Worm (Caenorhabditis elegans) whole organism, L4 larva: Measurements from ENCODE around the gene sma-3.

Experiments used
- F49E8.2 ChIP-seq: sonication (generic microtip); optimal IDR thresholded peaks from 2 replicates; lab custom pipeline; 2016; ENCODE audit warnings: missing compliant biosample characterization, mild to moderate bottlenecking, missing genetic modification characterization, borderline replicate concordance
- T26A8.4 ChIP-seq: fragments of 200-800 bp; sonication (Bioruptor generic); IDR thresholded peaks from 2 replicates; pipeline ENCODE4 v1.3.6; 2022; ENCODE audit warnings: missing genetic modification characterization, missing compliant biosample characterization
- Y48G9A.11 ChIP-seq: fragments of 200-800 bp; sonication (Bioruptor generic); IDR thresholded peaks from 2 replicates; pipeline ENCODE4 v1.3.6; 2022; ENCODE audit warnings: missing genetic modification reagents, missing genetic modification characterization, missing compliant biosample characterization
- aha-1 ChIP-seq: fragments of 150-350 bp; peaks from one replicate; lab custom pipeline; 2014; ENCODE audit warnings: missing biosample characterization, missing genetic modification characterization
- ceh-20 ChIP-seq: fragments of 200-800 bp; sonication (Bioruptor generic); IDR thresholded peaks from 2 replicates; pipeline ENCODE4 v1.3.6; 2022; ENCODE audit warnings: missing genetic modification reagents, missing genetic modification characterization, missing compliant biosample characterization
- ceh-28 ChIP-seq: fragments of 150-350 bp; optimal IDR thresholded peaks from 2 replicates; lab custom pipeline; 2014; ENCODE audit warnings: missing biosample characterization, missing genetic modification reagents, missing genetic modification characterization
- ceh-62 ChIP-seq: sonication (generic microtip); optimal IDR thresholded peaks from 2 replicates; lab custom pipeline; 2017; ENCODE audit warnings: missing biosample characterization, missing genetic modification characterization
- ceh-82 ChIP-seq: sonication (generic microtip); optimal IDR thresholded peaks from 2 replicates; lab custom pipeline; 2017; ENCODE audit warnings: missing biosample characterization, missing genetic modification characterization
- ctbp-1 ChIP-seq: fragments of 200-800 bp; sonication (Bioruptor generic); IDR thresholded peaks from 2 replicates; pipeline ENCODE4 v1.3.6; 2022; ENCODE audit warnings: missing genetic modification reagents, missing genetic modification characterization, missing compliant biosample characterization
- daf-16 ChIP-seq, 3 experiments: sonication (generic microtip); optimal IDR thresholded peaks; 2 replicates each; lab custom pipeline; 2016 to 2017; ENCODE audit warnings: missing genetic modification characterization in 3 of 3, missing genetic modification reagents in 3 of 3, mild to moderate bottlenecking in 2 of 3, missing compliant biosample characterization in 2 of 3, missing biosample characterization in 1 of 3, moderate library complexity in 1 of 3
- dmd-6 ChIP-seq: fragments of 200-800 bp; sonication (Bioruptor generic); IDR thresholded peaks from 2 replicates; pipeline ENCODE4 v1.3.6; 2022; ENCODE audit warnings: missing genetic modification reagents, missing genetic modification characterization, missing compliant biosample characterization
- duxl-1 ChIP-seq: sonication (generic microtip); optimal IDR thresholded peaks from 2 replicates; lab custom pipeline; 2016; ENCODE audit warnings: mild to moderate bottlenecking, missing genetic modification characterization, moderate library complexity, missing compliant biosample characterization; ENCODE audit not compliant: poor library complexity
- dve-1 ChIP-seq: sonication (generic microtip); optimal IDR thresholded peaks from 2 replicates; lab custom pipeline; 2017; ENCODE audit warnings: antibody characterized with exemption, mild to moderate bottlenecking, missing genetic modification characterization, missing compliant biosample characterization; ENCODE audit not compliant: insufficient read depth
- fos-1 ChIP-seq: fragments of 150-350 bp; optimal IDR thresholded peaks from 2 replicates; lab custom pipeline; 2014; ENCODE audit warnings: missing biosample characterization, missing genetic modification characterization
- gei-8 ChIP-seq: fragments of 200-800 bp; sonication (Bioruptor generic); optimal IDR thresholded peaks from 2 replicates; lab custom pipeline; 2018; ENCODE audit warnings: mild to moderate bottlenecking, missing genetic modification characterization, missing compliant biosample characterization
- hif-1 ChIP-seq, 2 experiments: sonication (generic microtip); optimal IDR thresholded peaks; 2 replicates each; lab custom pipeline; 2016 to 2017; ENCODE audit warnings: missing compliant biosample characterization in 2 of 2, missing genetic modification characterization in 2 of 2, missing genetic modification reagents in 2 of 2, missing genotype in 2 of 2, mild to moderate bottlenecking in 1 of 2
- hlh-11 ChIP-seq: fragments of 200-800 bp; sonication (Bioruptor generic); optimal IDR thresholded peaks from 2 replicates; lab custom pipeline; 2018; ENCODE audit warnings: mild to moderate bottlenecking, missing genetic modification characterization, missing compliant biosample characterization
- hlh-30 ChIP-seq: sonication (generic microtip); optimal IDR thresholded peaks from 2 replicates; lab custom pipeline; 2017; ENCODE audit warnings: antibody characterized with exemption, mild to moderate bottlenecking, missing genetic modification characterization, missing compliant biosample characterization; ENCODE audit not compliant: insufficient read depth
- lim-7 ChIP-seq: fragments of 200-800 bp; sonication (Bioruptor generic); IDR thresholded peaks from 2 replicates; pipeline ENCODE4 v1.3.6; 2022; ENCODE audit warnings: missing genetic modification characterization, missing compliant biosample characterization
- lsy-2 ChIP-seq, 2 experiments: fragments of 150-350 bp in 1 of 2; sonication (generic microtip) in 1 of 2; optimal IDR thresholded peaks; 2 replicates each; lab custom pipeline; 2014 to 2017; ENCODE audit warnings: missing biosample characterization in 2 of 2, missing genetic modification characterization in 2 of 2
- mdl-1 ChIP-seq, 2 experiments: fragments of 150-350 bp in 1 of 2; sonication (generic microtip) in 1 of 2; optimal IDR thresholded peaks; 2 replicates each; lab custom pipeline; 2014 to 2017; ENCODE audit warnings: missing biosample characterization in 2 of 2, missing genetic modification characterization in 2 of 2
- mep-1 ChIP-seq: fragments of 150-350 bp; sonication (generic microtip); optimal IDR thresholded peaks from 3 replicates; lab custom pipeline; 2014; ENCODE audit warnings: missing biosample characterization, missing genetic modification characterization
- mxl-3 ChIP-seq: fragments of 200-800 bp; sonication (Bioruptor generic); optimal IDR thresholded peaks from 2 replicates; lab custom pipeline; 2018; ENCODE audit warnings: mild to moderate bottlenecking, missing genetic modification characterization, missing compliant biosample characterization
- nhr-10 ChIP-seq: fragments of 150-350 bp; optimal IDR thresholded peaks from 2 replicates; lab custom pipeline; 2014; ENCODE audit warnings: missing biosample characterization, missing genetic modification characterization
- nhr-102 ChIP-seq: sonication (generic microtip); optimal IDR thresholded peaks from 2 replicates; lab custom pipeline; 2016; ENCODE audit warnings: mild to moderate bottlenecking, missing genetic modification characterization, moderate library complexity, missing compliant biosample characterization
- nhr-11 ChIP-seq: fragments of 150-350 bp; optimal IDR thresholded peaks from 2 replicates; lab custom pipeline; 2014; ENCODE audit warnings: missing biosample characterization, missing genetic modification characterization
- nhr-28 ChIP-seq: fragments of 150-350 bp; optimal IDR thresholded peaks from 2 replicates; lab custom pipeline; 2014; ENCODE audit warnings: missing biosample characterization, missing genetic modification characterization
- nhr-42 ChIP-seq: fragments of 200-800 bp; sonication (Bioruptor generic); IDR thresholded peaks from 2 replicates; pipeline ENCODE4 v1.3.6; 2022; ENCODE audit warnings: missing genetic modification characterization, missing compliant biosample characterization
- nhr-6 ChIP-seq: fragments of 150-350 bp; optimal IDR thresholded peaks from 2 replicates; lab custom pipeline; 2014; ENCODE audit warnings: missing biosample characterization, missing genetic modification characterization
- nhr-76 ChIP-seq: fragments of 150-350 bp; optimal IDR thresholded peaks from 2 replicates; lab custom pipeline; 2014; ENCODE audit warnings: missing biosample characterization, missing genetic modification characterization
- sdz-12 ChIP-seq: fragments of 200-800 bp; sonication (Bioruptor generic); optimal IDR thresholded peaks from 2 replicates; lab custom pipeline; 2018; ENCODE audit warnings: mild to moderate bottlenecking, missing genetic modification characterization, missing compliant biosample characterization
- skn-1 ChIP-seq: fragments of 150-350 bp; optimal IDR thresholded peaks from 2 replicates; lab custom pipeline; 2014; ENCODE audit warnings: missing biosample characterization, missing genetic modification characterization
- spr-1 ChIP-seq: sonication (generic microtip); optimal IDR thresholded peaks from 2 replicates; lab custom pipeline; 2016; ENCODE audit warnings: mild to moderate bottlenecking, missing genetic modification characterization, missing compliant biosample characterization
- spr-3 ChIP-seq: fragments of 200-800 bp; sonication (Bioruptor generic); optimal IDR thresholded peaks from 2 replicates; lab custom pipeline; 2018; ENCODE audit warnings: mild to moderate bottlenecking, missing genetic modification characterization, missing compliant biosample characterization
- tag-97 ChIP-seq: fragments of 200-800 bp; sonication (Bioruptor generic); IDR thresholded peaks from 2 replicates; pipeline ENCODE4 v1.3.6; 2022; ENCODE audit warnings: missing genetic modification characterization, missing compliant biosample characterization
- unc-39 ChIP-seq: sonication (generic microtip); optimal IDR thresholded peaks from 2 replicates; lab custom pipeline; 2017; ENCODE audit warnings: missing biosample characterization, missing genetic modification characterization
- unc-62 ChIP-seq, 3 experiments: fragments of 150-350 bp in 1 of 3; sonication (generic microtip); optimal IDR thresholded peaks in 2 of 3; peaks in 1 of 3; 1 replicate in 1 of 3; 2 replicates in 2 of 3; lab custom pipeline; 2014 to 2017; ENCODE audit warnings: missing biosample characterization in 3 of 3, missing genetic modification characterization in 3 of 3, missing genetic modification reagents in 3 of 3, missing genotype in 1 of 3
- ztf-7 ChIP-seq: fragments of 150-350 bp; optimal IDR thresholded peaks from 2 replicates; lab custom pipeline; 2014; ENCODE audit warnings: missing biosample characterization, missing genetic modification characterization

sma-3 gene

ce11 chrIII:6872534-6873150 lies 8.9 kb upstream of the sma-3 start, which contains the start of gene K04C2.3:
K04C2.3 (plus strand) TSS chrIII:6873089.
- TF ChIP-seq T26A8.4 (GFP tag; lab: Robert Waterston, UW) (no peak), nhr-10 (tag; lab: Kevin White, UChicago) (peak; percentile 23), skn-1 (tag; lab: Kevin White, UChicago) (no peak), mdl-1 (tag; optimal IDR thresholded peaks at IDR 0.05; lab: Kevin White, UChicago) (peak in 1 of 2 experiments; percentile 53), spr-1 (tag; lab: Kevin White, UChicago) (no peak), ztf-7 (no peak), ceh-28 (tag; lab: Kevin White, UChicago) (no peak), fos-1 (tag; lab: Kevin White, UChicago) (no peak), ceh-82 (tag; lab: Kevin White, UChicago) (no peak), dmd-6 (GFP tag; lab: Robert Waterston, UW) (peak; percentile 21; the same call in 1 of the 2 replicates), nhr-102 (tag; lab: Kevin White, UChicago) (peak; percentile 27), nhr-42 (GFP tag; lab: Robert Waterston, UW) (no peak), nhr-28 (tag; lab: Kevin White, UChicago) (peak; percentile 1), spr-3 (GFP tag; lab: Kevin White, UChicago) (no peak), sdz-12 (GFP tag; lab: Kevin White, UChicago) (no peak), daf-16 (GFP tag; optimal IDR thresholded peaks at IDR 0.05; lab: Kevin White, UChicago) (no peak), daf-16 (tag; optimal IDR thresholded peaks at IDR 0.05; lab: Kevin White, UChicago) (peak; percentile 86), ceh-20 (GFP tag; lab: Robert Waterston, UW) (0 out of 2 replicates have a peak, but pooled peaks have one; percentile 19), Y48G9A.11 (no peak), unc-62 (GFP tag; optimal IDR thresholded peaks at IDR 0.05 in 1 of 2; lab: Kevin White, UChicago) (peak in 1 of 2 experiments; percentile 95), unc-62 (tag; optimal IDR thresholded peaks at IDR 0.05; lab: Kevin White, UChicago) (no peak), hlh-11 (tag; lab: Kevin White, UChicago) (peak; percentile 70), ceh-62 (tag; lab: Kevin White, UChicago) (no peak), hif-1 (tag; optimal IDR thresholded peaks at IDR 0.05; lab: Kevin White, UChicago) (no peak), duxl-1 (no peak), nhr-76 (tag; lab: Kevin White, UChicago) (no peak), dve-1 (tag; lab: Kevin White, UChicago) (peak; percentile 88)

DNA sequence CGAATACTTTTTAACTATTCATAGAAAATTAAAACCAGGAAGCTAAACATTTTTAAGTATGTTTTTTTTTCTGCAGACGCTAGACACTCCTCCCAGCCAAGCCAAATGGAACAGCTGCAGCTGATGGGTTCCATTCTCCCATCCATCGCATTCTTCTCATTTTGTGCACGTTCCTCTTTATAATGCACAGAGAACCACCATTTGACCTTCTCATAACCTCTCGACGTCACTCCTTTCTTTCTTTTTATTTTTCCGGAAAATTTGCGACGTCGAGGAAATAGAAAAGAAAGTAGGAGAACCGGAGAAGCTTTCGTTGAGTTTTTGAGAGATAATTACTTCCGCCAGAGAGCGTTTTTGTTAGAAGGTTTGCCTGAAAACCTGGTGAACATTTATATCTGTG lies 7.9 kb upstream of the sma-3 start:
- no peak for TF ChIP-seq lim-7
- peak; percentile 6 for TF ChIP-seq hlh-11 (tag; lab: Kevin White, UChicago)
- TF ChIP-seq lsy-2 (tag; optimal IDR thresholded peaks at IDR 0.05; lab: Kevin White, UChicago) = peak in 1 of 2 experiments; percentile 31
- peak; percentile 16; the same call in 1 of the 2 replicates for TF ChIP-seq ctbp-1 (GFP tag; lab: Robert Waterston, UW)
- no peak for TF ChIP-seq dve-1 (tag; lab: Kevin White, UChicago)
- TF ChIP-seq aha-1 (tag; lab: Kevin White, UChicago) = peak; percentile 92
- TF ChIP-seq tag-97 = no peak
- TF ChIP-seq T26A8.4 (GFP tag; lab: Robert Waterston, UW) = 0 out of 2 replicates have a peak, but pooled peaks have one; percentile 49
- TF ChIP-seq mep-1 (tag; lab: Kevin White, UChicago) = peak; percentile 36
- peak in 1 of 2 experiments; percentile 90 for TF ChIP-seq hif-1 (tag; optimal IDR thresholded peaks at IDR 0.05; lab: Kevin White, UChicago)

ce11 chrIII:6871067-6871466 lies 7.3 kb upstream of the sma-3 start:
- TF ChIP-seq unc-39 (no peak), F49E8.2 (tag; lab: Kevin White, UChicago) (no peak), nhr-11 (tag; lab: Kevin White, UChicago) (peak; percentile 45), gei-8 (no peak), aha-1 (tag; lab: Kevin White, UChicago) (peak; percentile 78), ztf-7 (no peak), hlh-30 (tag; lab: Kevin White, UChicago) (peak; percentile 42), hlh-11 (tag; lab: Kevin White, UChicago) (peak; percentile 59), daf-16 (GFP tag; optimal IDR thresholded peaks at IDR 0.05; lab: Kevin White, UChicago) (peak in 1 of 2 experiments; percentile 66), daf-16 (tag; optimal IDR thresholded peaks at IDR 0.05; lab: Kevin White, UChicago) (no peak), mxl-3 (GFP tag; lab: Kevin White, UChicago) (no peak), nhr-6 (no peak)
